Fruit fly (Drosophila melanogaster) Kc167 (cell line): ENCODE data around the gene opa.

ENCODE experiments used
- Myc ChIP-seq: fragments of >200 bp; optimal IDR thresholded peaks from 2 replicates; lab custom pipeline; 2017; ENCODE audit warnings: missing external identifiers
- Sin3A ChIP-seq: fragments of >200 bp; optimal IDR thresholded peaks from 2 replicates; lab custom pipeline; 2018; ENCODE audit warnings: missing external identifiers
- h ChIP-seq: fragments of >200 bp; optimal IDR thresholded peaks from 3 replicates; lab custom pipeline; 2018; ENCODE audit warnings: missing external identifiers
- insv ChIP-seq: fragments of >200 bp; optimal IDR thresholded peaks from 3 replicates; lab custom pipeline; 2018; ENCODE audit warnings: missing external identifiers
- psq ChIP-seq: fragments of >200 bp; optimal IDR thresholded peaks from 2 replicates; lab custom pipeline; 2017; ENCODE audit warnings: missing external identifiers
- ttk ChIP-seq: sonication (Bioruptor generic); optimal IDR thresholded peaks from 2 replicates; lab custom pipeline; 2017; ENCODE audit warnings: missing external identifiers

opa gene

DNA sequence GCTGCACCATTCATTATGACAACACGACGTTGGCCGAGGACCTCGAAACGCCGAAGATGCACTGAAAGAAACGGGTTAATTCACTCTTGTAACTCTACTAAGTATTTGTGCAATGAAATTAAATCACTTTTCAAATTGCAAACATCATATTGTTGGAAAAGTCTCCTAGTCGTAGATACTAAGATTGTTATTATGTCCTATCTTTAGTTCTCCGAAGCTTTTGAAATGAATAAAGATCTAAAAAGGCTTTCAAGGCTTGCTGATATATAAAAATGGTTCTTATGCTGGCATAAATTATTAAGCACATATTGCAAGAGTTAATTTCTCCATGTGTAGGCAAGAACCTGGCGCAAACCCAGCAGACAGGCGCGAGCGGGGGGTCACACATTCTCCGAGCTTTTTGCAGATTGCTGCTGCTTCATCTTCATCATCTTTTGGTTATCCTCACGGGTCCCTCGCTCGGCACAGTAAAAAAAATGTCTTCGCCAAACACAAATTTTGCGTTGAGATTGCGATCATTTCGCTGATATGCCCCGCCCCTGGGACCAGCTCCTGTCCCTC lies 30.7 kb downstream of the opa start:
- TF ChIP-seq ttk = no peak
- no peak for TF ChIP-seq Sin3A (lab: Kevin White, UChicago)
- no peak for TF ChIP-seq Myc (lab: Kevin White, UChicago)
- TF ChIP-seq psq = no peak
- no peak for TF ChIP-seq insv
- no peak for TF ChIP-seq h (lab: Kevin White, UChicago)

dm6 chr3R:4883864-4884263 lies 31.3 kb downstream of the opa start:
- TF ChIP-seq h (lab: Kevin White, UChicago) = no peak
- TF ChIP-seq psq = no peak
- TF ChIP-seq insv = no peak
- no peak for TF ChIP-seq ttk
- no peak for TF ChIP-seq Sin3A (lab: Kevin White, UChicago)
- TF ChIP-seq Myc (lab: Kevin White, UChicago) = no peak

dm6 chr3R:4886086-4886812 lies 33.6 kb downstream of the opa start:
- TF ChIP-seq h (lab: Kevin White, UChicago) = no peak
- no peak for TF ChIP-seq insv
- no peak for TF ChIP-seq Sin3A (lab: Kevin White, UChicago)
- TF ChIP-seq ttk = no peak
- no peak for TF ChIP-seq Myc (lab: Kevin White, UChicago)
- no peak for TF ChIP-seq psq

dm6 chr3R:4895553-4895952 lies 42.9 kb downstream of the opa start:
- TF ChIP-seq h (lab: Kevin White, UChicago) = no peak
- no peak for TF ChIP-seq ttk
- no peak for TF ChIP-seq Sin3A (lab: Kevin White, UChicago)
- no peak for TF ChIP-seq Myc (lab: Kevin White, UChicago)
- TF ChIP-seq psq = no peak

DNA sequence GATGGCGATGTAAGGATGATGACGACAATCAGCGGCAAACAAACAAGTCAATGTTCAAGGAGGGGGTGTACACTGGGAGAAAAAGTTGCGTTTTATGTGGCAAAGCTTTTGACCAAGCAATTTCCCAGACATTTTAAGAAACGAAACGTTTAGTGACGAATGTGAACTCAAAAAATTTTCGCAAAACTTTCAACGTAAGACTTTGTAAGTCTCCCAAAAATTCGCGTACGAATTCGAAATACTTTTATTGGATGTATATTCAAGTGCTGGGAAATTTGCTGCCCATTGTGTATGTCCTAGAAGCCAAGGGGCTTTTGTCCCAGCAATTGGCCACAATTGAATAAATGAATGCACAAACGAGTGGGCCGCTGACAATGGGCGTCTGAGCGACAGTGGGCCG lies 44.3 kb downstream of the opa start:
- no peak for TF ChIP-seq Sin3A (lab: Kevin White, UChicago)
- no peak for TF ChIP-seq Myc (lab: Kevin White, UChicago)
- TF ChIP-seq ttk = no peak
- no peak for TF ChIP-seq psq
- TF ChIP-seq h (lab: Kevin White, UChicago) = no peak
- TF ChIP-seq insv = no peak

DNA sequence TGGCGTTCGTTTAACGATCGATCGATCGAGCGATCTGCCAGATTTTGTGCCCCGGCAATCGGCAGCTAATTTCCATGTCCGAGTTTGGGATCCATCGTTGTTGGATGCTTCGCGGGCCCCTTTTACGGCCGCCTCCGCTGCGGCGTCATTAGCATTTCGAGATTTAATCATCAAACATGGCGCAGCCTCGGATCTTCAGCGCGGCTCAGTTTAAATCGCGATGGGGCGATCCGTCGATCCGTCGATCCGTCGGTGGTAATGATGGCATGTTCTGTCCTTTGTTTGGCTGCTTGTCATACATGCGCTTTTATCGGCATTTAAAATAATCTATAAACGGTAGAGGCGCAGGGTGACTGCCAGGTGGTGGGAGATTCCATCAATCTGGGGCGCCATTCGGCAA lies 47.8 kb downstream of the opa start:
- TF ChIP-seq Sin3A (lab: Kevin White, UChicago) = no peak
- no peak for TF ChIP-seq insv
- no peak for TF ChIP-seq Myc (lab: Kevin White, UChicago)
- no peak for TF ChIP-seq psq
- no peak for TF ChIP-seq h (lab: Kevin White, UChicago)
- no peak for TF ChIP-seq ttk

DNA sequence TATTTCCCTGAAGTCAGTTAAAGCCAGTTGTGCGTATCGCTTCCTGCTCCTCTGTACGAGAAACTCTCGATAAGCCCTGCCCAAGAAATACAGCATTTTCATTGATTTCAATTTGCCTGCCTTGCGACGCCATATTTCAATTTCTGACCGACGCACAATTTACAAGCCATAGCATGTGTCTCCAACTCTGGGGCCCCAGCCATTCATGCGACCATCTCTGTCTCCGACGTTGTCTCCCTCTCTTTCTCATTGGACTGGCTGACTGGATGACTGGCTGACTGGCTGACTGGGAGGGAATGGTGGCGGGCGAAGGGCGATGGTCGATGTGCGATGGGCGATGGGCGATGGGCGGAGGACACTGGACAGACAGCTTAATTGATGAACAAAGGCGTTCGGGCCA lies 48.6 kb downstream of the opa start:
- no peak for TF ChIP-seq Sin3A (lab: Kevin White, UChicago)
- no peak for TF ChIP-seq h (lab: Kevin White, UChicago)
- TF ChIP-seq insv = no peak
- no peak for TF ChIP-seq Myc (lab: Kevin White, UChicago)
- TF ChIP-seq psq = no peak
- no peak for TF ChIP-seq ttk

DNA sequence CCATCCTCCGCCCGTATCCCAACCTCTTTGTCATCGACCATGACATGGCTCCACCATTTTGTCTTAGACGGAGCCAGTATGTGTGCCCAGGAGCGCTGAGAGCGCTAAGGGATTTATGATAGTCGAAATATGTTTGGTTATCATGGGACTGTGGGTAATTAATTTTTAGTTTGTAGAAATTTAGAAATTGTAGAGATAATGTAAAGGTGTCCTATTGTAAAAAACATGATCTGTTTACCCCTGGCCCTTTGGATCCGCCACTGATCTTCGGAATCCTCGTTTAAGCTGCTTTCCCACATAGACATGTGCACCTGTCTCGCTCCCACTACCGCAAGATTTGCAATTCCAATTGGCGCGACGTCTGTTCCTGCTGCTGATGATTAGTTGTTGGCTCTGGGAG lies 49.2 kb downstream of the opa start:
- TF ChIP-seq ttk (no peak), insv (no peak), psq (no peak)

DNA sequence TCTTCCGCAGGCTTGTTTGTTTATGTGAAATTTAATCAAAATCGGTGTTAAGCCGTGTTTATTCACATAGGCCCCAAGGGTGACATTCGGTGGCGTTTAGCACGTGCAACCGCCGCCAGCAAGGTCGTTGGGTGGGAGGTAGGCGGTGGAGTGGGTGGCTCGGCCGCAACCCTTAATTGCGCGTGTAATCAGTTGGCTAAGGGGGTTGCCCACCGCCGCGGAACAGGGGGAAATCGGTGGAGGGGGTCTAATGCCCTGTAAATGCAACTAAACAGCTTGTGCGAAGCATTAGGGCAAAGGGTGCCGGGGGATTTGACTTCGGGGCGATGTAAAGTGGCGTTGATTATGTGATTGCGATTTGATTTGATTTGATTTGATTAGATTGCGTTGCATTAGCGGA lies 51.0 kb downstream of the opa start:
- TF ChIP-seq Myc (lab: Kevin White, UChicago) (no peak), h (lab: Kevin White, UChicago) (no peak), ttk (no peak), psq (no peak), Sin3A (lab: Kevin White, UChicago) (no peak), insv (no peak)

- no peak for TF ChIP-seq ttk
- TF ChIP-seq Myc (lab: Kevin White, UChicago) = no peak
- TF ChIP-seq h (lab: Kevin White, UChicago) = no peak
- TF ChIP-seq Sin3A (lab: Kevin White, UChicago) = no peak
- TF ChIP-seq insv = no peak
- no peak for TF ChIP-seq psq
These were observed 52.2 kb downstream of the opa start for dm6 chr3R:4904844-4905243.

dm6 chr3R:4905764-4906626 lies 53.4 kb downstream of the opa start, which contains the start of gene Gnf1:
Gnf1 (plus strand) TSS chr3R:4906622.
- no peak for TF ChIP-seq psq
- no peak for TF ChIP-seq h (lab: Kevin White, UChicago)
- no peak for TF ChIP-seq insv
- TF ChIP-seq Myc (lab: Kevin White, UChicago) = no peak
- no peak for TF ChIP-seq ttk
- no peak for TF ChIP-seq Sin3A (lab: Kevin White, UChicago)

DNA sequence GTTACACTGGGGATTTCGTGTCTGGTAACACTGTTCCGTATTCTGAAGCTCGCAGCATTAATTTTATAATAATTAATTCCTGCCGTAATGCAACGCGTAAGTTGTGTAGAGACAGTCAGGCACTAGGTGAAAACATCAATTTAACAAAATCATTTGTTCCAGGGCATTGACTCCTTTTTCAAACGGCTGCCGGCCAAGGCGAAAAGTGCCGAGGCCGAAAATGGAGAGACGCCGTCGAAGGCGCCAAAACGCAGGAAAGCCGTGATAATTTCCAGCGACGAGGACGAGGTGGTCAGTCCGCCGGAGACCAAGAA lies 54.0 kb downstream of the opa start:
- TF ChIP-seq Sin3A (lab: Kevin White, UChicago) (no peak), psq (no peak), h (lab: Kevin White, UChicago) (no peak), insv (no peak), ttk (no peak), Myc (lab: Kevin White, UChicago) (no peak)

- TF ChIP-seq psq (no peak), h (lab: Kevin White, UChicago) (no peak), Sin3A (lab: Kevin White, UChicago) (no peak), Myc (lab: Kevin White, UChicago) (no peak), ttk (no peak), insv (no peak)
These were observed 57.8 kb downstream of the opa start, which contains the start of gene Cdep for dm6 chr3R:4910365-4910810. Cdep (plus strand) TSS chr3R:4910552.
